Worm (Caenorhabditis elegans) whole organism, L4/young adult: ENCODE data around the gene C47D12.4.

Source experiments
- dao-5 ChIP-seq: sonication (generic microtip); optimal IDR thresholded peaks from 2 replicates; lab custom pipeline; 2016; ENCODE audit warnings: missing genotype, missing genetic modification characterization, moderate library complexity, missing compliant biosample characterization
- him-1 ChIP-seq: sonication (generic microtip); optimal IDR thresholded peaks from 2 replicates; lab custom pipeline; 2016; ENCODE audit warnings: missing genotype, missing genetic modification reagents, missing genetic modification characterization, missing compliant biosample characterization

- TF ChIP-seq him-1 (tag; lab: Kevin White, UChicago) (no peak), dao-5 (tag; lab: Kevin White, UChicago) (no peak)
Observed at ce11 chrII:11688643-11689042, 7.1 kb downstream of the C47D12.4 start, which contains the start of gene kel-1.
